Worm (Caenorhabditis elegans) whole organism, young adult: ENCODE measurements around the gene ergi-1.
"Not testable (repeated sequence)": the region's sequence is repeated elsewhere in the genome, so short reads cannot be mapped to it uniquely, and the experiment has no call there.

Experiments
- B0035.1 ChIP-seq: sonication (generic microtip); optimal IDR thresholded peaks from 2 replicates; lab custom pipeline; 2016; ENCODE audit warnings: missing genetic modification characterization, mild to moderate bottlenecking, missing compliant biosample characterization, missing genotype, missing genetic modification reagents
- F23B12.7 ChIP-seq: sonication (generic microtip); optimal IDR thresholded peaks from 2 replicates; lab custom pipeline; 2017; ENCODE audit warnings: missing genetic modification characterization, mild to moderate bottlenecking, missing compliant biosample characterization, antibody characterized with exemption, moderate library complexity; ENCODE audit not compliant: insufficient read depth
- F49E8.2 ChIP-seq: sonication (generic microtip); optimal IDR thresholded peaks from 3 replicates; lab custom pipeline; 2017; ENCODE audit warnings: missing genetic modification characterization, mild to moderate bottlenecking, missing compliant biosample characterization, antibody characterized with exemption, moderate library complexity; ENCODE audit not compliant: insufficient read depth
- Y79H2A.3 ChIP-seq: fragments of 200-800 bp; sonication (Bioruptor generic); conservative IDR thresholded peaks from 2 replicates; pipeline ENCODE4 v1.3.6; 2022; ENCODE audit warnings: missing genetic modification reagents, missing genetic modification characterization, missing compliant biosample characterization
- ceh-79 ChIP-seq: sonication (generic microtip); optimal IDR thresholded peaks from 2 replicates; lab custom pipeline; 2017; ENCODE audit warnings: mild to moderate bottlenecking, missing genetic modification characterization, missing compliant biosample characterization
- mel-28 ChIP-seq: sonication (generic microtip); optimal IDR thresholded peaks from 2 replicates; lab custom pipeline; 2016; ENCODE audit warnings: borderline replicate concordance, mild to moderate bottlenecking, missing genetic modification characterization, missing compliant biosample characterization
- pha-4 ChIP-seq: fragments of 150-350 bp; sonication (generic microtip); optimal IDR thresholded peaks from 2 replicates; lab custom pipeline; 2014; ENCODE audit warnings: missing biosample characterization, missing genetic modification reagents, missing genetic modification characterization

- TF ChIP-seq B0035.1 (tag; lab: Kevin White, UChicago); F49E8.2; mel-28 (tag; lab: Kevin White, UChicago); ceh-79; F23B12.7 (tag; lab: Kevin White, UChicago); Y79H2A.3 (GFP tag; lab: Robert Waterston, UW); pha-4 (tag; lab: Kevin White, UChicago): not testable (repeated sequence)
Measured at ce11 chrX:2056875-2057274, 21.8 kb upstream of the ergi-1 start.
